Worm (Caenorhabditis elegans) whole organism, L4 larva: ENCODE results near the gene mogs-1.

Experiments
- D1046.2 ChIP-seq: fragments of 200-800 bp; sonication (Bioruptor generic); IDR thresholded peaks from 2 replicates; pipeline ENCODE4 v1.3.6; 2022; ENCODE audit warnings: missing genetic modification characterization, missing compliant biosample characterization
- F37D6.2 ChIP-seq: sonication (generic microtip); optimal IDR thresholded peaks from 2 replicates; lab custom pipeline; 2016; ENCODE audit warnings: mild to moderate bottlenecking, missing genetic modification characterization, missing compliant biosample characterization
- T26A8.4 ChIP-seq: fragments of 200-800 bp; sonication (Bioruptor generic); IDR thresholded peaks from 2 replicates; pipeline ENCODE4 v1.3.6; 2022; ENCODE audit warnings: missing genetic modification characterization, missing compliant biosample characterization
- Y105C5A.15 ChIP-seq: fragments of 200-800 bp; sonication (Bioruptor generic); IDR thresholded peaks from 2 replicates; pipeline ENCODE4 v1.3.6; 2022; ENCODE audit warnings: missing genetic modification characterization, missing compliant biosample characterization
- Y5F2A.4 ChIP-seq: fragments of 200-800 bp; sonication (Bioruptor generic); optimal IDR thresholded peaks from 2 replicates; lab custom pipeline; 2018; ENCODE audit warnings: mild to moderate bottlenecking, missing genetic modification characterization, missing compliant biosample characterization
- Y75B8A.6 ChIP-seq: fragments of 200-800 bp; sonication (Bioruptor generic); IDR thresholded peaks from 2 replicates; pipeline ENCODE4 v1.3.6; 2022; ENCODE audit warnings: missing genetic modification reagents, missing genetic modification characterization, missing compliant biosample characterization
- aha-1 ChIP-seq: fragments of 150-350 bp; peaks from one replicate; lab custom pipeline; 2014; ENCODE audit warnings: missing biosample characterization, missing genetic modification characterization
- ceh-28 ChIP-seq: fragments of 150-350 bp; optimal IDR thresholded peaks from 2 replicates; lab custom pipeline; 2014; ENCODE audit warnings: missing biosample characterization, missing genetic modification reagents, missing genetic modification characterization
- ceh-44 ChIP-seq: fragments of 200-800 bp; sonication (Bioruptor generic); IDR thresholded peaks from 2 replicates; pipeline ENCODE4 v1.3.6; 2022; ENCODE audit warnings: missing genetic modification reagents, missing genetic modification characterization, missing compliant biosample characterization
- ceh-62 ChIP-seq: sonication (generic microtip); optimal IDR thresholded peaks from 2 replicates; lab custom pipeline; 2017; ENCODE audit warnings: missing biosample characterization, missing genetic modification characterization
- ces-1 ChIP-seq: fragments of 150-350 bp; sonication (generic microtip); optimal IDR thresholded peaks from 4 replicates; lab custom pipeline; 2014; ENCODE audit warnings: missing biosample characterization, missing genetic modification reagents, missing genetic modification characterization
- cey-2 ChIP-seq: sonication (generic microtip); optimal IDR thresholded peaks from 3 replicates; lab custom pipeline; 2017; ENCODE audit warnings: missing genetic modification characterization, mild to moderate bottlenecking, missing compliant biosample characterization, antibody characterized with exemption, borderline replicate concordance; ENCODE audit not compliant: insufficient read depth
- daf-16 ChIP-seq, 3 experiments: sonication (generic microtip); optimal IDR thresholded peaks; 2 replicates each; lab custom pipeline; 2016 to 2017; ENCODE audit warnings: missing genetic modification characterization in 3 of 3, missing genetic modification reagents in 3 of 3, mild to moderate bottlenecking in 2 of 3, missing compliant biosample characterization in 2 of 3, missing biosample characterization in 1 of 3, moderate library complexity in 1 of 3
- dmd-6 ChIP-seq: fragments of 200-800 bp; sonication (Bioruptor generic); IDR thresholded peaks from 2 replicates; pipeline ENCODE4 v1.3.6; 2022; ENCODE audit warnings: missing genetic modification reagents, missing genetic modification characterization, missing compliant biosample characterization
- dmd-8 ChIP-seq: fragments of 200-800 bp; sonication (Bioruptor generic); IDR thresholded peaks from 2 replicates; pipeline ENCODE4 v1.3.6; 2022; ENCODE audit warnings: missing genetic modification characterization, missing compliant biosample characterization
- dpl-1 ChIP-seq: fragments of 150-350 bp; optimal IDR thresholded peaks from 2 replicates; lab custom pipeline; 2014; ENCODE audit warnings: missing biosample characterization, missing genetic modification reagents, missing genetic modification characterization
- dve-1 ChIP-seq: sonication (generic microtip); optimal IDR thresholded peaks from 2 replicates; lab custom pipeline; 2017; ENCODE audit warnings: antibody characterized with exemption, mild to moderate bottlenecking, missing genetic modification characterization, missing compliant biosample characterization; ENCODE audit not compliant: insufficient read depth
- fos-1 ChIP-seq: fragments of 150-350 bp; optimal IDR thresholded peaks from 2 replicates; lab custom pipeline; 2014; ENCODE audit warnings: missing biosample characterization, missing genetic modification characterization
- hlh-11 ChIP-seq: fragments of 200-800 bp; sonication (Bioruptor generic); optimal IDR thresholded peaks from 2 replicates; lab custom pipeline; 2018; ENCODE audit warnings: mild to moderate bottlenecking, missing genetic modification characterization, missing compliant biosample characterization
- hlh-30 ChIP-seq: sonication (generic microtip); optimal IDR thresholded peaks from 2 replicates; lab custom pipeline; 2017; ENCODE audit warnings: antibody characterized with exemption, mild to moderate bottlenecking, missing genetic modification characterization, missing compliant biosample characterization; ENCODE audit not compliant: insufficient read depth
- jun-1 ChIP-seq: fragments of 150-350 bp; optimal IDR thresholded peaks from 2 replicates; lab custom pipeline; 2014; ENCODE audit warnings: missing biosample characterization, missing genetic modification reagents, missing genetic modification characterization
- lim-7 ChIP-seq: fragments of 200-800 bp; sonication (Bioruptor generic); IDR thresholded peaks from 2 replicates; pipeline ENCODE4 v1.3.6; 2022; ENCODE audit warnings: missing genetic modification characterization, missing compliant biosample characterization
- lin-1 ChIP-seq: fragments of 200-800 bp; sonication (Bioruptor generic); IDR thresholded peaks from 2 replicates; pipeline ENCODE4 v1.3.6; 2022; ENCODE audit warnings: missing genetic modification reagents, missing genetic modification characterization, missing compliant biosample characterization
- lin-29 ChIP-seq: fragments of 200-800 bp; sonication (Bioruptor generic); IDR thresholded peaks from 2 replicates; pipeline ENCODE4 v1.3.6; 2022; ENCODE audit warnings: missing genetic modification reagents, missing genetic modification characterization, missing compliant biosample characterization
- lin-38 ChIP-seq: fragments of 200-800 bp; sonication (Bioruptor generic); IDR thresholded peaks from 2 replicates; pipeline ENCODE4 v1.3.6; 2022; ENCODE audit warnings: missing genetic modification reagents, missing genetic modification characterization, missing compliant biosample characterization
- lsy-2 ChIP-seq, 2 experiments: fragments of 150-350 bp in 1 of 2; sonication (generic microtip) in 1 of 2; optimal IDR thresholded peaks; 2 replicates each; lab custom pipeline; 2014 to 2017; ENCODE audit warnings: missing biosample characterization in 2 of 2, missing genetic modification characterization in 2 of 2
- madf-5 ChIP-seq, 2 experiments: fragments of 200-800 bp; sonication (Bioruptor generic); IDR thresholded peaks; 2 replicates each; pipeline ENCODE4 v1.3.6; 2022; ENCODE audit warnings: missing compliant biosample characterization in 2 of 2, missing genetic modification characterization in 2 of 2
- mdl-1 ChIP-seq, 2 experiments: fragments of 150-350 bp in 1 of 2; sonication (generic microtip) in 1 of 2; optimal IDR thresholded peaks; 2 replicates each; lab custom pipeline; 2014 to 2017; ENCODE audit warnings: missing biosample characterization in 2 of 2, missing genetic modification characterization in 2 of 2
- mep-1 ChIP-seq: fragments of 150-350 bp; sonication (generic microtip); optimal IDR thresholded peaks from 3 replicates; lab custom pipeline; 2014; ENCODE audit warnings: missing biosample characterization, missing genetic modification characterization
- mes-2 ChIP-seq: sonication (generic microtip); optimal IDR thresholded peaks from 2 replicates; lab custom pipeline; 2016; ENCODE audit warnings: missing genotype, mild to moderate bottlenecking, missing genetic modification characterization, missing compliant biosample characterization; ENCODE audit not compliant: poor library complexity, severe bottlenecking
- mxl-3 ChIP-seq: fragments of 200-800 bp; sonication (Bioruptor generic); optimal IDR thresholded peaks from 2 replicates; lab custom pipeline; 2018; ENCODE audit warnings: mild to moderate bottlenecking, missing genetic modification characterization, missing compliant biosample characterization
- nhr-11 ChIP-seq: fragments of 150-350 bp; optimal IDR thresholded peaks from 2 replicates; lab custom pipeline; 2014; ENCODE audit warnings: missing biosample characterization, missing genetic modification characterization
- nhr-28 ChIP-seq: fragments of 150-350 bp; optimal IDR thresholded peaks from 2 replicates; lab custom pipeline; 2014; ENCODE audit warnings: missing biosample characterization, missing genetic modification characterization
- nhr-41 ChIP-seq: fragments of 200-800 bp; sonication (Bioruptor generic); IDR thresholded peaks from 2 replicates; pipeline ENCODE4 v1.3.6; 2022; ENCODE audit warnings: missing genetic modification reagents, missing genetic modification characterization, missing compliant biosample characterization
- nhr-42 ChIP-seq: fragments of 200-800 bp; sonication (Bioruptor generic); IDR thresholded peaks from 2 replicates; pipeline ENCODE4 v1.3.6; 2022; ENCODE audit warnings: missing genetic modification characterization, missing compliant biosample characterization
- nhr-48 ChIP-seq: sonication (generic microtip); optimal IDR thresholded peaks from 2 replicates; lab custom pipeline; 2016; ENCODE audit warnings: mild to moderate bottlenecking, missing genetic modification characterization, missing compliant biosample characterization
- nhr-76 ChIP-seq: fragments of 150-350 bp; optimal IDR thresholded peaks from 2 replicates; lab custom pipeline; 2014; ENCODE audit warnings: missing biosample characterization, missing genetic modification characterization
- nhr-77 ChIP-seq: fragments of 150-350 bp; optimal IDR thresholded peaks from 2 replicates; lab custom pipeline; 2014; ENCODE audit warnings: missing biosample characterization, missing genetic modification characterization
- pha-4 ChIP-seq, 2 experiments: fragments of 150-350 bp in 1 of 2; fragments of 200-800 bp in 1 of 2; sonication (Bioruptor generic) in 1 of 2; IDR thresholded peaks in 1 of 2; optimal IDR thresholded peaks in 1 of 2; 2 replicates each; pipeline versions ENCODE4 v1.3.6 to Lab custom; 2014 to 2022; ENCODE audit warnings: missing genetic modification characterization in 2 of 2, missing genetic modification reagents in 2 of 2, missing biosample characterization in 1 of 2, missing compliant biosample characterization in 1 of 2
- php-3 ChIP-seq: fragments of 200-800 bp; sonication (Bioruptor generic); IDR thresholded peaks from 2 replicates; pipeline ENCODE4 v1.3.6; 2022; ENCODE audit warnings: missing genetic modification reagents, missing genetic modification characterization, missing compliant biosample characterization
- pqm-1 ChIP-seq: sonication (generic microtip); optimal IDR thresholded peaks from 2 replicates; lab custom pipeline; 2017; ENCODE audit warnings: missing biosample characterization, missing genetic modification characterization
- saeg-2 ChIP-seq: fragments of 200-800 bp; sonication (Bioruptor generic); IDR thresholded peaks from 2 replicates; pipeline ENCODE4 v1.3.6; 2022; ENCODE audit warnings: missing genetic modification reagents, missing genetic modification characterization, missing compliant biosample characterization
- tra-1 ChIP-seq: fragments of 200-800 bp; sonication (Bioruptor generic); IDR thresholded peaks from 2 replicates; pipeline ENCODE4 v1.3.6; 2022; ENCODE audit warnings: missing genetic modification reagents, missing genetic modification characterization, missing compliant biosample characterization
- zfp-3 ChIP-seq: fragments of 200-800 bp; sonication (Bioruptor generic); conservative IDR thresholded peaks from 2 replicates; pipeline ENCODE4 v1.3.6; 2022; ENCODE audit warnings: missing genetic modification reagents, missing genetic modification characterization, missing compliant biosample characterization
- zip-11 ChIP-seq: fragments of 200-800 bp; sonication (Bioruptor generic); IDR thresholded peaks from 2 replicates; pipeline ENCODE4 v1.3.6; 2022; ENCODE audit warnings: missing genetic modification characterization, missing compliant biosample characterization

mogs-1 gene

ce11 chrIV:11025941-11026340 is 4.2 kb upstream of the mogs-1 start (continued):
- TF ChIP-seq Y105C5A.15 (GFP tag; lab: Robert Waterston, UW) (peak; percentile 77; the same call in 1 of the 2 replicates), lin-29 (GFP tag; lab: Robert Waterston, UW) (0 out of 2 replicates have a peak, but pooled peaks have one; percentile 32), nhr-48 (peak; percentile 43), zfp-3 (peak; percentile 67), aha-1 (tag; lab: Kevin White, UChicago) (no peak), D1046.2 (peak; percentile 84), lim-7 (GFP tag; lab: Robert Waterston, UW) (peak; percentile 96), lin-1 (GFP tag; lab: Robert Waterston, UW) (peak; percentile 78), mxl-3 (GFP tag; lab: Kevin White, UChicago) (peak; percentile 75), nhr-42 (GFP tag; lab: Robert Waterston, UW) (peak; percentile 50; the same call in 1 of the 2 replicates), F37D6.2 (no peak), mdl-1 (tag; optimal IDR thresholded peaks at IDR 0.05; lab: Kevin White, UChicago) (no peak), lsy-2 (tag; optimal IDR thresholded peaks at IDR 0.05; lab: Kevin White, UChicago) (no peak), dmd-8 (GFP tag; lab: Robert Waterston, UW) (peak; percentile 86), dmd-6 (0 out of 2 replicates have a peak, but pooled peaks have one; percentile 20), mes-2 (tag; lab: Kevin White, UChicago) (peak; percentile 79), dpl-1 (GFP tag; lab: Kevin White, UChicago) (no peak), zip-11 (no peak)

- TF ChIP-seq nhr-48, result no peak
- no peak for TF ChIP-seq T26A8.4 (GFP tag; lab: Robert Waterston, UW)
- no peak for TF ChIP-seq jun-1 (tag; lab: Kevin White, UChicago)
- no peak for TF ChIP-seq fos-1 (tag; lab: Kevin White, UChicago)
- TF ChIP-seq saeg-2 (GFP tag; lab: Robert Waterston, UW), result no peak
- no peak for TF ChIP-seq nhr-76 (tag; lab: Kevin White, UChicago)
- no peak for TF ChIP-seq tra-1 (GFP tag; lab: Robert Waterston, UW)
- no peak for TF ChIP-seq ces-1 (GFP tag; lab: Kevin White, UChicago)
- no peak for TF ChIP-seq madf-5 (GFP tag; IDR thresholded peaks at IDR 0.05; lab: Robert Waterston, UW)
- TF ChIP-seq cey-2 (tag; lab: Kevin White, UChicago), result no peak
- TF ChIP-seq Y75B8A.6 (GFP tag; lab: Robert Waterston, UW), result no peak
- TF ChIP-seq lsy-2 (tag; optimal IDR thresholded peaks at IDR 0.05; lab: Kevin White, UChicago), result no peak
- TF ChIP-seq pqm-1 (tag; lab: Kevin White, UChicago), result no peak
- TF ChIP-seq zip-11, result no peak
- no peak for TF ChIP-seq ceh-28 (tag; lab: Kevin White, UChicago)
- TF ChIP-seq mep-1, result no peak
- TF ChIP-seq hlh-11 (tag; lab: Kevin White, UChicago), result no peak
- TF ChIP-seq nhr-11, result no peak
Measured at ce11 chrIV:11022303-11022702, 575 bp upstream of the mogs-1 start, which contains the start of gene alh-3. alh-3 (plus strand) TSS chrIV:11022603.

- peak; percentile 58 for TF ChIP-seq pqm-1 (tag; lab: Kevin White, UChicago)
- TF ChIP-seq mdl-1 (tag; optimal IDR thresholded peaks at IDR 0.05; lab: Kevin White, UChicago), result peak in 1 of 2 experiments; percentile 44
- peak in 1 of 2 experiments; percentile 38 for TF ChIP-seq lsy-2 (tag; optimal IDR thresholded peaks at IDR 0.05; lab: Kevin White, UChicago)
- TF ChIP-seq dve-1 (tag; lab: Kevin White, UChicago), result peak; percentile 66
- TF ChIP-seq pha-4 (GFP tag; IDR thresholded peaks at IDR 0.05; lab: Robert Waterston, UW), result 0 out of 2 replicates have a peak, but pooled peaks have one; percentile 8
- TF ChIP-seq pha-4 (tag; optimal IDR thresholded peaks at IDR 0.05; lab: Kevin White, UChicago), result peak; percentile 85
- TF ChIP-seq ceh-62, result no peak
- peak; percentile 69 for TF ChIP-seq hlh-11 (tag; lab: Kevin White, UChicago)
- TF ChIP-seq nhr-41 (GFP tag; lab: Robert Waterston, UW), result no peak
- TF ChIP-seq php-3 (GFP tag; lab: Robert Waterston, UW), result peak; percentile 47; the same call in 1 of the 2 replicates
- TF ChIP-seq daf-16 (GFP tag; optimal IDR thresholded peaks at IDR 0.05; lab: Kevin White, UChicago), result no peak
- peak; percentile 66 for TF ChIP-seq daf-16 (tag; optimal IDR thresholded peaks at IDR 0.05; lab: Kevin White, UChicago)
- peak; percentile 30 for TF ChIP-seq hlh-30 (tag; lab: Kevin White, UChicago)
- TF ChIP-seq mxl-3 (GFP tag; lab: Kevin White, UChicago), result peak; percentile 7
- no peak for TF ChIP-seq ceh-44 (GFP tag; lab: Robert Waterston, UW)
- peak; percentile 3 for TF ChIP-seq nhr-77 (tag; lab: Kevin White, UChicago)
- peak; percentile 69 for TF ChIP-seq nhr-28 (tag; lab: Kevin White, UChicago)
- TF ChIP-seq lin-1 (GFP tag; lab: Robert Waterston, UW), result 0 out of 2 replicates have a peak, but pooled peaks have one; percentile 51
- TF ChIP-seq lin-38 (GFP tag; lab: Robert Waterston, UW), result peak; percentile 92
- no peak for TF ChIP-seq Y5F2A.4 (GFP tag; lab: Kevin White, UChicago)
- peak; percentile 32 for TF ChIP-seq mes-2 (tag; lab: Kevin White, UChicago)
Measured at ce11 chrIV:11019962-11020550, 1.7 kb downstream of the mogs-1 start, which contains the start of gene F13H10.8. F13H10.8 (plus strand) TSS chrIV:11020517.
